Worm (Caenorhabditis elegans): Measurements from ENCODE around the gene rbm-34.
A peak's percentile ranks its signal among the peaks of the same experiment; 100 is the strongest.

rbm-34 gene

ce11 chrIV:12114498-12114897, 29.3 kb downstream of the rbm-34 start:
- TF ChIP-seq ztf-11 (tag; optimal IDR thresholded peaks at IDR 0.05) = no peak
- TF ChIP-seq ces-1 (GFP tag; optimal IDR thresholded peaks at IDR 0.05) = peak; percentile 72

- no peak for TF ChIP-seq ceh-39 (tag; optimal IDR thresholded peaks at IDR 0.05)
- TF ChIP-seq hlh-1 (tag; optimal IDR thresholded peaks at IDR 0.05) = no peak
- no peak for TF ChIP-seq unc-62 (GFP tag; optimal IDR thresholded peaks at IDR 0.05)
- TF ChIP-seq sptf-1 (tag; optimal IDR thresholded peaks at IDR 0.05) = no peak
- TF ChIP-seq mep-1 (tag; optimal IDR thresholded peaks at IDR 0.05) = no peak
- no peak for TF ChIP-seq snpc-4 (tag; optimal IDR thresholded peaks at IDR 0.05)
- no peak for TF ChIP-seq mls-2 (tag; optimal IDR thresholded peaks at IDR 0.05)
- no peak for TF ChIP-seq ceh-43 (GFP tag; optimal IDR thresholded peaks at IDR 0.05)
- TF ChIP-seq cnd-1 (tag; optimal IDR thresholded peaks at IDR 0.05) = no peak
- no peak for TF ChIP-seq mab-5 (tag; optimal IDR thresholded peaks at IDR 0.05)
- TF ChIP-seq M03D4.4 (tag; optimal IDR thresholded peaks at IDR 0.05) = no peak
- no peak for TF ChIP-seq drap-1 (GFP tag; optimal IDR thresholded peaks at IDR 0.05)
- TF ChIP-seq unc-39 (tag; optimal IDR thresholded peaks at IDR 0.05) = no peak
- TF ChIP-seq elt-1 (tag; optimal IDR thresholded peaks at IDR 0.05; ENCODE audit: borderline replicate concordance, insufficient read depth) = no peak
- TF ChIP-seq elt-3 (tag; optimal IDR thresholded peaks at IDR 0.05) = no peak
Measured at ce11 chrIV:12120536-12120935, 35.3 kb downstream of the rbm-34 start.

- TF ChIP-seq mep-1 (tag; optimal IDR thresholded peaks at IDR 0.05) = peak; percentile 40
- no peak for TF ChIP-seq mls-2 (tag; optimal IDR thresholded peaks at IDR 0.05)
- TF ChIP-seq nhr-2 (tag; optimal IDR thresholded peaks at IDR 0.05) = no peak
- TF ChIP-seq blmp-1 (tag; optimal IDR thresholded peaks at IDR 0.05) = no peak
- TF ChIP-seq ztf-11 (tag; optimal IDR thresholded peaks at IDR 0.05) = no peak
- no peak for TF ChIP-seq ceh-43 (GFP tag; optimal IDR thresholded peaks at IDR 0.05)
- no peak for TF ChIP-seq ceh-83 (GFP tag; optimal IDR thresholded peaks at IDR 0.05)
- TF ChIP-seq sem-2 (GFP tag; optimal IDR thresholded peaks at IDR 0.05) = no peak
- no peak for TF ChIP-seq mab-5 (tag; optimal IDR thresholded peaks at IDR 0.05)
- peak; percentile 43 for TF ChIP-seq lsy-2 (tag; optimal IDR thresholded peaks at IDR 0.05)
- TF ChIP-seq flh-1 (GFP tag; optimal IDR thresholded peaks at IDR 0.05) = no peak
- no peak for TF ChIP-seq zip-8 (tag; optimal IDR thresholded peaks at IDR 0.05)
- TF ChIP-seq M03D4.4 (tag; optimal IDR thresholded peaks at IDR 0.05) = no peak
- TF ChIP-seq unc-62 (GFP tag; optimal IDR thresholded peaks at IDR 0.05) = no peak
- TF ChIP-seq nhr-237 (tag; optimal IDR thresholded peaks at IDR 0.05) = no peak
- TF ChIP-seq sptf-1 (tag; optimal IDR thresholded peaks at IDR 0.05) = no peak
- peak; percentile 24 for TF ChIP-seq ces-1 (GFP tag; optimal IDR thresholded peaks at IDR 0.05)
- no peak for TF ChIP-seq tbx-8 (GFP tag; optimal IDR thresholded peaks at IDR 0.05)
- no peak for TF ChIP-seq bed-3 (GFP tag; optimal IDR thresholded peaks at IDR 0.05)
- peak; percentile 18 for TF ChIP-seq ham-2 (GFP tag; optimal IDR thresholded peaks at IDR 0.05)
- no peak for TF ChIP-seq hlh-1 (tag; optimal IDR thresholded peaks at IDR 0.05)
- peak; percentile 44 for TF ChIP-seq pha-4 (tag; optimal IDR thresholded peaks at IDR 0.05)
- no peak for TF ChIP-seq elt-3 (tag; optimal IDR thresholded peaks at IDR 0.05)
Measured at ce11 chrIV:12121076-12121475, 35.9 kb downstream of the rbm-34 start, which contains the start of the genes ddb-1 and M18.6. Gene ddb-1, minus strand, starts transcription at chrIV:12121165. Gene M18.6, plus strand, starts transcription at chrIV:12121310.

ce11 chrIV:12122874-12123664, 37.8 kb downstream of the rbm-34 start, which contains the start of gene aly-3:
Gene aly-3, plus strand, starts transcription at chrIV:12123282.
- TF ChIP-seq pha-4 (tag; optimal IDR thresholded peaks at IDR 0.05) = no peak
- no peak for TF ChIP-seq sptf-1 (tag; optimal IDR thresholded peaks at IDR 0.05)
- no peak for TF ChIP-seq ceh-83 (GFP tag; optimal IDR thresholded peaks at IDR 0.05)
- TF ChIP-seq ceh-39 (tag; optimal IDR thresholded peaks at IDR 0.05) = peak; percentile 49
- TF ChIP-seq sem-2 (GFP tag; optimal IDR thresholded peaks at IDR 0.05) = no peak
- TF ChIP-seq unc-120 (tag; optimal IDR thresholded peaks at IDR 0.05; ENCODE audit: poor library complexity, severe bottlenecking) = peak; percentile 57
- TF ChIP-seq drap-1 (GFP tag; optimal IDR thresholded peaks at IDR 0.05) = no peak
- peak; percentile 53 for TF ChIP-seq ces-1 (GFP tag; optimal IDR thresholded peaks at IDR 0.05)
- TF ChIP-seq mep-1 (tag; optimal IDR thresholded peaks at IDR 0.05) = peak; percentile 43
- TF ChIP-seq nhr-237 (tag; optimal IDR thresholded peaks at IDR 0.05) = no peak
- no peak for TF ChIP-seq blmp-1 (tag; optimal IDR thresholded peaks at IDR 0.05)
- TF ChIP-seq tbx-8 (GFP tag; optimal IDR thresholded peaks at IDR 0.05) = no peak

All from whole organism, mixed stage, embryonic.